Worm (Caenorhabditis elegans) whole organism, young adult: Measurements from ENCODE around the gene srh-41.

Experiments
- F10E7.11 ChIP-seq: sonication (generic microtip); optimal IDR thresholded peaks from 2 replicates; lab custom pipeline; 2017; ENCODE audit warnings: mild to moderate bottlenecking, missing genetic modification characterization, moderate library complexity, missing compliant biosample characterization
- F39B2.1 ChIP-seq: fragments of 200-800 bp; sonication (Bioruptor generic); IDR thresholded peaks from 2 replicates; pipeline ENCODE4 v1.3.6; 2022; ENCODE audit warnings: missing genetic modification reagents, missing genetic modification characterization, missing compliant biosample characterization
- F49E8.2 ChIP-seq: sonication (generic microtip); optimal IDR thresholded peaks from 3 replicates; lab custom pipeline; 2017; ENCODE audit warnings: missing genetic modification characterization, mild to moderate bottlenecking, missing compliant biosample characterization, antibody characterized with exemption, moderate library complexity; ENCODE audit not compliant: insufficient read depth
- T07F8.4 ChIP-seq: sonication (generic microtip); optimal IDR thresholded peaks from 2 replicates; lab custom pipeline; 2016; ENCODE audit warnings: mild to moderate bottlenecking, missing genetic modification characterization, moderate library complexity, missing compliant biosample characterization
- ZK185.1 ChIP-seq: sonication (generic microtip); optimal IDR thresholded peaks from 2 replicates; lab custom pipeline; 2016; ENCODE audit warnings: mild to moderate bottlenecking, missing genetic modification characterization, missing compliant biosample characterization; ENCODE audit not compliant: poor library complexity, severe bottlenecking
- aptf-2 ChIP-seq: fragments of 200-800 bp; sonication (Bioruptor generic); conservative IDR thresholded peaks from 2 replicates; pipeline ENCODE4 v1.3.6; 2022; ENCODE audit warnings: missing genetic modification reagents, missing genetic modification characterization, missing compliant biosample characterization
- atf-7 ChIP-seq: sonication (generic microtip); optimal IDR thresholded peaks from 2 replicates; lab custom pipeline; 2017; ENCODE audit warnings: mild to moderate bottlenecking, missing genetic modification characterization, missing compliant biosample characterization
- athp-1 ChIP-seq: sonication (generic microtip); optimal IDR thresholded peaks from 2 replicates; lab custom pipeline; 2017; ENCODE audit warnings: mild to moderate bottlenecking, missing genetic modification characterization, missing compliant biosample characterization
- attf-5 ChIP-seq: fragments of 200-800 bp; sonication (Bioruptor generic); optimal IDR thresholded peaks from 2 replicates; lab custom pipeline; 2018; ENCODE audit warnings: mild to moderate bottlenecking, missing genetic modification characterization, missing compliant biosample characterization
- attf-6 ChIP-seq: fragments of 200-800 bp; sonication (Bioruptor generic); IDR thresholded peaks from 2 replicates; pipeline ENCODE4 v1.3.6; 2022; ENCODE audit warnings: missing genetic modification reagents, missing genetic modification characterization, missing compliant biosample characterization
- bed-1 ChIP-seq: fragments of 200-800 bp; sonication (Bioruptor generic); IDR thresholded peaks from 2 replicates; pipeline ENCODE4 v1.3.6; 2022; ENCODE audit warnings: missing genetic modification reagents, missing genetic modification characterization, missing compliant biosample characterization
- cebp-1 ChIP-seq, 2 experiments: fragments of 200-800 bp in 1 of 2; sonication (Bioruptor generic) in 1 of 2; sonication (generic microtip) in 1 of 2; IDR thresholded peaks in 1 of 2; optimal IDR thresholded peaks in 1 of 2; 2 replicates each; pipeline versions ENCODE4 v1.3.6 to Lab custom; 2017 to 2022; ENCODE audit warnings: missing compliant biosample characterization in 2 of 2, missing genetic modification characterization in 2 of 2, mild to moderate bottlenecking in 1 of 2, missing genetic modification reagents in 1 of 2, moderate library complexity in 1 of 2
- ceh-100 ChIP-seq: fragments of 200-800 bp; sonication (Bioruptor generic); IDR thresholded peaks from 2 replicates; pipeline ENCODE4 v1.3.6; 2022; ENCODE audit warnings: missing genetic modification reagents, missing genetic modification characterization, missing compliant biosample characterization
- ceh-40 ChIP-seq: fragments of 200-800 bp; sonication (Bioruptor generic); IDR thresholded peaks from 2 replicates; pipeline ENCODE4 v1.3.6; 2022; ENCODE audit warnings: missing genetic modification characterization, missing compliant biosample characterization
- ceh-58 ChIP-seq: fragments of 200-800 bp; sonication (Bioruptor generic); IDR thresholded peaks from 2 replicates; pipeline ENCODE4 v1.3.6; 2022; ENCODE audit warnings: missing genetic modification characterization, missing compliant biosample characterization
- ceh-79 ChIP-seq: sonication (generic microtip); optimal IDR thresholded peaks from 2 replicates; lab custom pipeline; 2017; ENCODE audit warnings: mild to moderate bottlenecking, missing genetic modification characterization, missing compliant biosample characterization
- chd-7 ChIP-seq: sonication (generic microtip); optimal IDR thresholded peaks from 2 replicates; lab custom pipeline; 2016; ENCODE audit warnings: mild to moderate bottlenecking, missing genetic modification characterization, moderate library complexity, missing compliant biosample characterization
- dox-1 ChIP-seq: fragments of 200-800 bp; sonication (Bioruptor generic); IDR thresholded peaks from 2 replicates; pipeline ENCODE4 v1.3.6; 2022; ENCODE audit warnings: missing genetic modification reagents, missing genetic modification characterization, missing compliant biosample characterization
- egl-44 ChIP-seq: fragments of 200-800 bp; sonication (Bioruptor generic); IDR thresholded peaks from 2 replicates; pipeline ENCODE4 v1.3.6; 2022; ENCODE audit warnings: missing genetic modification reagents, missing genetic modification characterization, missing compliant biosample characterization
- egrh-3 ChIP-seq: fragments of 200-800 bp; sonication (Bioruptor generic); IDR thresholded peaks from 2 replicates; pipeline ENCODE4 v1.3.6; 2022; ENCODE audit warnings: missing genetic modification reagents, missing genetic modification characterization, missing compliant biosample characterization
- ekl-4 ChIP-seq: fragments of 200-800 bp; sonication (Bioruptor generic); IDR thresholded peaks from 2 replicates; pipeline ENCODE4 v1.3.6; 2022; ENCODE audit warnings: missing genetic modification reagents, missing genetic modification characterization, missing compliant biosample characterization
- ets-4 ChIP-seq: fragments of 200-800 bp; sonication (Bioruptor generic); optimal IDR thresholded peaks from 2 replicates; lab custom pipeline; 2018; ENCODE audit warnings: mild to moderate bottlenecking, missing genetic modification characterization, missing compliant biosample characterization
- fkh-3 ChIP-seq: sonication (generic microtip); optimal IDR thresholded peaks from 2 replicates; lab custom pipeline; 2016; ENCODE audit warnings: mild to moderate bottlenecking, missing genetic modification characterization, missing compliant biosample characterization
- gei-17 ChIP-seq: fragments of 200-800 bp; sonication (Bioruptor generic); optimal IDR thresholded peaks from 2 replicates; lab custom pipeline; 2018; ENCODE audit warnings: mild to moderate bottlenecking, missing genetic modification characterization, missing compliant biosample characterization
- him-1 ChIP-seq: sonication (generic microtip); optimal IDR thresholded peaks from 2 replicates; lab custom pipeline; 2016; ENCODE audit warnings: missing genotype, missing genetic modification reagents, missing genetic modification characterization, missing compliant biosample characterization
- hlh-26 ChIP-seq: fragments of 200-800 bp; sonication (Bioruptor generic); conservative IDR thresholded peaks from 2 replicates; pipeline ENCODE4 v1.3.6; 2022; ENCODE audit warnings: missing genetic modification reagents, missing genetic modification characterization, missing compliant biosample characterization
- hmg-20 ChIP-seq: fragments of 200-800 bp; sonication (Bioruptor generic); IDR thresholded peaks from 2 replicates; pipeline ENCODE4 v1.3.6; 2022; ENCODE audit warnings: missing genetic modification reagents, missing genetic modification characterization, missing compliant biosample characterization
- let-607 ChIP-seq, 2 experiments: fragments of 200-800 bp in 1 of 2; sonication (Bioruptor generic) in 1 of 2; sonication (generic microtip) in 1 of 2; optimal IDR thresholded peaks; 2 replicates each; lab custom pipeline; 2016 to 2018; ENCODE audit warnings: mild to moderate bottlenecking in 2 of 2, missing compliant biosample characterization in 2 of 2, missing genetic modification characterization in 2 of 2, moderate library complexity in 2 of 2, missing genotype in 1 of 2
- lin-26 ChIP-seq: fragments of 200-800 bp; sonication (Bioruptor generic); IDR thresholded peaks from 2 replicates; pipeline ENCODE4 v1.3.6; 2022; ENCODE audit warnings: missing genetic modification reagents, missing genetic modification characterization, missing compliant biosample characterization
- madf-10 ChIP-seq: sonication (generic microtip); optimal IDR thresholded peaks from 2 replicates; lab custom pipeline; 2016; ENCODE audit warnings: mild to moderate bottlenecking, missing genetic modification characterization, missing compliant biosample characterization
- madf-3 ChIP-seq: fragments of 200-800 bp; sonication (Bioruptor generic); IDR thresholded peaks from 2 replicates; pipeline ENCODE4 v1.3.6; 2022; ENCODE audit warnings: missing genetic modification reagents, missing genetic modification characterization, missing compliant biosample characterization
- mcd-1 ChIP-seq: fragments of 200-800 bp; sonication (Bioruptor generic); IDR thresholded peaks from 2 replicates; pipeline ENCODE4 v1.3.6; 2022; ENCODE audit warnings: missing genetic modification reagents, missing genetic modification characterization, missing compliant biosample characterization
- mes-4 ChIP-seq: sonication (generic microtip); optimal IDR thresholded peaks from 2 replicates; lab custom pipeline; 2016; ENCODE audit warnings: missing genotype, missing genetic modification characterization, missing compliant biosample characterization
- mxl-1 ChIP-seq: sonication (generic microtip); optimal IDR thresholded peaks from 2 replicates; lab custom pipeline; 2016; ENCODE audit warnings: missing genetic modification characterization, missing compliant biosample characterization
- nfya-2 ChIP-seq: fragments of 200-800 bp; sonication (Bioruptor generic); IDR thresholded peaks from 2 replicates; pipeline ENCODE4 v1.3.6; 2022; ENCODE audit warnings: missing genetic modification reagents, missing genetic modification characterization, missing compliant biosample characterization
- nhr-27 ChIP-seq: fragments of 200-800 bp; sonication (Bioruptor generic); optimal IDR thresholded peaks from 2 replicates; lab custom pipeline; 2018; ENCODE audit warnings: mild to moderate bottlenecking, missing genetic modification characterization, moderate library complexity, missing compliant biosample characterization
- sdz-38 ChIP-seq: sonication (generic microtip); optimal IDR thresholded peaks from 2 replicates; lab custom pipeline; 2016; ENCODE audit warnings: missing genotype, missing genetic modification characterization, missing compliant biosample characterization
- sea-2 ChIP-seq: fragments of 200-800 bp; sonication (Bioruptor generic); IDR thresholded peaks from 2 replicates; pipeline ENCODE4 v1.3.6; 2022; ENCODE audit warnings: missing genetic modification characterization, missing compliant biosample characterization
- snpc-1.1 ChIP-seq: sonication (generic microtip); optimal IDR thresholded peaks from 2 replicates; lab custom pipeline; 2017; ENCODE audit warnings: missing genetic modification characterization, mild to moderate bottlenecking, missing compliant biosample characterization, antibody characterized with exemption, moderate library complexity, missing genotype, missing genetic modification reagents; ENCODE audit not compliant: insufficient read depth
- tlf-1 ChIP-seq: fragments of 200-800 bp; sonication (Bioruptor generic); optimal IDR thresholded peaks from 2 replicates; lab custom pipeline; 2018; ENCODE audit warnings: mild to moderate bottlenecking, missing genetic modification characterization, missing compliant biosample characterization
- unc-62 ChIP-seq: fragments of 150-350 bp; optimal IDR thresholded peaks from 2 replicates; lab custom pipeline; 2014; ENCODE audit warnings: missing biosample characterization, missing genetic modification reagents, missing genetic modification characterization
- zfh-2 ChIP-seq: fragments of 200-800 bp; sonication (Bioruptor generic); conservative IDR thresholded peaks from 2 replicates; pipeline ENCODE4 v1.3.6; 2022; ENCODE audit warnings: missing genetic modification reagents, missing genetic modification characterization, missing compliant biosample characterization
- zim-3 ChIP-seq: sonication (generic microtip); optimal IDR thresholded peaks from 2 replicates; lab custom pipeline; 2017; ENCODE audit warnings: mild to moderate bottlenecking, missing genetic modification characterization, moderate library complexity, missing compliant biosample characterization
- ztf-18 ChIP-seq: sonication (generic microtip); optimal IDR thresholded peaks from 2 replicates; lab custom pipeline; 2016; ENCODE audit warnings: missing genotype, mild to moderate bottlenecking, missing genetic modification characterization, missing compliant biosample characterization
- ztf-6 ChIP-seq: fragments of 200-800 bp; sonication (Bioruptor generic); IDR thresholded peaks from 2 replicates; pipeline ENCODE4 v1.3.6; 2022; ENCODE audit warnings: missing genetic modification reagents, missing genetic modification characterization, missing compliant biosample characterization

srh-41 gene

DNA sequence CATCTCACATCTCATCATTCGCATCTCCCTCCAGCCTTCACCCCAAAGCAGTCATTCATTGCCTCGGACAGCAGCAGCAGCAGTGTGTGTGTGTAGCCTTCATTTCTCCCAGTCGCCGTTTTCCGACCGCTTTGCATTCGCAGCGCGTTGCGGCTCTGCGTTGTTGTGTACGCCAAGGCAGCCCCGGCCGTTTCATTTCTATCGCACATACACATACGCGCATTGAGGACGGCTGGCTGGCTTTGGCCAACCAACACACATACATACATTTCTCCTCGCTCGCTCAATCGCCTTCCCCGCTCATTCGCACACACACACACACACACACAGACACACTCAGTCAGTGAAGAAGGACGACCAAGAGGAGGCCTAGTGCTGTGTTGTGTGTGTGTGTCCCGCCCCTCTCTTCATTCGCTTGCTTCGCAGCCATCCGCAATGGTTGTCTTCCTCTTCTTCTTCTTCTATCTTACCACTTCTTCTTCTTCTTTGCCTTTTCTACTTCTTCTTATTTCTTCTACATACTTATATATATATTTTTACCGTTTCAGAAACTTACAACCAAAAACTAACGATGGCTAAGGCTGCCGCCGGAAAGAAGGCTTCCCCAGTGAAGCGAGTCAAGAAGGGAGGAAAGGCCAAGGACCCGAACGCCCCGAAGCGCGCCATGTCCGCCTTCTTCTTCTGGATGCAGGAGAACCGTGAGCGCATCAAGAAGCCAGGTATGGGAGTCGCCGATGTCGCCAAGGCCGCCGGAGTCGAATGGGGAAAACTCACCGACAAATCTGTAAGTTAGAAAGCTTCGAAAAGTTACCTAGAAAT is 36.8 kb downstream of the srh-41 start, which contains the start of gene hmg-1.1 (continued):
- peak; percentile 67 for TF ChIP-seq madf-10 (tag; lab: Kevin White, UChicago)
- no peak for TF ChIP-seq hlh-26
- no peak for TF ChIP-seq fkh-3
- no peak for TF ChIP-seq F49E8.2 (tag; lab: Kevin White, UChicago)
- TF ChIP-seq atf-7: peak; percentile 63
- peak; percentile 49 for TF ChIP-seq gei-17 (GFP tag; lab: Kevin White, UChicago)
- 0 out of 2 replicates have a peak, but pooled peaks have one; percentile 54 for TF ChIP-seq ekl-4
- TF ChIP-seq sdz-38 (tag; lab: Kevin White, UChicago): no peak
- TF ChIP-seq let-607 (tag; optimal IDR thresholded peaks at IDR 0.05; lab: Kevin White, UChicago): peak; percentile 80 to 95
- no peak for TF ChIP-seq F39B2.1
- TF ChIP-seq madf-3 (GFP tag; lab: Robert Waterston, UW): 0 out of 2 replicates have a peak, but pooled peaks have one; percentile 52
- peak; percentile 88 for TF ChIP-seq dox-1 (GFP tag; lab: Robert Waterston, UW)
- TF ChIP-seq chd-7 (tag; lab: Kevin White, UChicago): peak; percentile 70
- peak; percentile 8 for TF ChIP-seq athp-1 (tag; lab: Kevin White, UChicago)
- no peak for TF ChIP-seq mes-4
- no peak for TF ChIP-seq him-1 (tag; lab: Kevin White, UChicago)
- TF ChIP-seq ztf-18 (tag; lab: Kevin White, UChicago): peak; percentile 82
- TF ChIP-seq ceh-40 (GFP tag; lab: Robert Waterston, UW): 0 out of 2 replicates have a peak, but pooled peaks have one; percentile 49
- peak; percentile 56; the same call in 1 of the 2 replicates for TF ChIP-seq lin-26
- TF ChIP-seq hmg-20 (GFP tag; lab: Robert Waterston, UW): no peak
- TF ChIP-seq ZK185.1 (tag; lab: Kevin White, UChicago): peak; percentile 41
- no peak for TF ChIP-seq mxl-1
- TF ChIP-seq unc-62 (GFP tag; lab: Kevin White, UChicago): no peak
- no peak for TF ChIP-seq ceh-58 (GFP tag; lab: Robert Waterston, UW)
- TF ChIP-seq nhr-27 (tag; lab: Kevin White, UChicago): no peak
- TF ChIP-seq bed-1 (GFP tag; lab: Robert Waterston, UW): no peak
- no peak for TF ChIP-seq ztf-6
- TF ChIP-seq tlf-1 (GFP tag; lab: Kevin White, UChicago): peak; percentile 17
- peak; percentile 56; the same call in 1 of the 2 replicates for TF ChIP-seq egl-44
- TF ChIP-seq aptf-2 (GFP tag; lab: Robert Waterston, UW): 0 out of 2 replicates have a peak, but pooled peaks have one; percentile 42
- TF ChIP-seq T07F8.4: no peak
- peak; percentile 87 for TF ChIP-seq zfh-2 (GFP tag; lab: Robert Waterston, UW)
- TF ChIP-seq attf-6 (GFP tag; lab: Robert Waterston, UW): no peak
- peak; percentile 75 for TF ChIP-seq ets-4
- no peak for TF ChIP-seq cebp-1 (GFP tag; IDR thresholded peaks at IDR 0.05; lab: Robert Waterston, UW)
- TF ChIP-seq cebp-1 (tag; optimal IDR thresholded peaks at IDR 0.05; lab: Kevin White, UChicago): peak; percentile 82
- peak; percentile 81 for TF ChIP-seq attf-5 (GFP tag; lab: Kevin White, UChicago)
- no peak for TF ChIP-seq ceh-79
- peak; percentile 9; the same call in 1 of the 2 replicates for TF ChIP-seq ceh-100 (GFP tag; lab: Robert Waterston, UW)
- TF ChIP-seq sea-2 (GFP tag; lab: Robert Waterston, UW): no peak
- TF ChIP-seq nfya-2 (GFP tag; lab: Robert Waterston, UW): no peak
- peak; percentile 69 for TF ChIP-seq mcd-1 (GFP tag; lab: Robert Waterston, UW)
- peak; percentile 29 for TF ChIP-seq zim-3 (tag; lab: Kevin White, UChicago)
- peak; percentile 22; the same call in 1 of the 2 replicates for TF ChIP-seq egrh-3 (GFP tag; lab: Robert Waterston, UW)
- no peak for TF ChIP-seq snpc-1.1 (tag; lab: Kevin White, UChicago)
- TF ChIP-seq F10E7.11: no peak
